Worm (Caenorhabditis elegans): Measurements from ENCODE around the gene F42G4.7.

- TF ChIP-seq mls-2 (tag; optimal IDR thresholded peaks at IDR 0.05) (no peak), ztf-11 (tag; optimal IDR thresholded peaks at IDR 0.05) (no peak), nhr-28 (tag; optimal IDR thresholded peaks at IDR 0.05) (no peak), blmp-1 (tag; optimal IDR thresholded peaks at IDR 0.05) (no peak), nhr-12 (tag; optimal IDR thresholded peaks at IDR 0.05) (no peak), elt-3 (tag; optimal IDR thresholded peaks at IDR 0.05) (no peak), bed-3 (GFP tag; optimal IDR thresholded peaks at IDR 0.05) (no peak), nhr-237 (tag; optimal IDR thresholded peaks at IDR 0.05) (no peak), lin-32 (GFP tag; optimal IDR thresholded peaks at IDR 0.05) (no peak), elt-1 (tag; optimal IDR thresholded peaks at IDR 0.05; ENCODE audit: borderline replicate concordance, insufficient read depth) (no peak), pha-4 (tag; optimal IDR thresholded peaks at IDR 0.05) (no peak), unc-39 (tag; optimal IDR thresholded peaks at IDR 0.05) (no peak), unc-120 (tag; optimal IDR thresholded peaks at IDR 0.05; ENCODE audit: poor library complexity, severe bottlenecking) (no peak)
Observed at ce11 chrII:13091123-13091522, 44.0 kb upstream of the F42G4.7 start, which contains the start of gene Y81G3A.4.

Data from whole organism, mixed stage, embryonic.